Worm (Caenorhabditis elegans) whole organism, L3 larva: ENCODE measurements around the gene nhr-235.

Source experiments
- ceh-28 ChIP-seq: fragments of 150-350 bp; optimal IDR thresholded peaks from 2 replicates; lab custom pipeline; 2014; ENCODE audit warnings: missing biosample characterization, missing genetic modification reagents, missing genetic modification characterization
- egl-27 ChIP-seq: sonication (generic microtip); optimal IDR thresholded peaks from 4 replicates; lab custom pipeline; 2017; ENCODE audit warnings: missing biosample characterization, missing genetic modification reagents, missing genetic modification characterization
- pqm-1 ChIP-seq: fragments of 150-350 bp; optimal IDR thresholded peaks from 2 replicates; lab custom pipeline; 2017; ENCODE audit warnings: missing biosample characterization, missing genetic modification characterization, inconsistent platforms
- sea-2 ChIP-seq: fragments of 150-350 bp; sonication (generic microtip); optimal IDR thresholded peaks from 4 replicates; lab custom pipeline; 2014; ENCODE audit warnings: missing biosample characterization, missing genetic modification reagents, missing genetic modification characterization
- snpc-4 ChIP-seq: fragments of 150-350 bp; optimal IDR thresholded peaks from 2 replicates; lab custom pipeline; 2014; ENCODE audit warnings: missing biosample characterization, missing genetic modification characterization
- unc-39 ChIP-seq: sonication (generic microtip); optimal IDR thresholded peaks from 4 replicates; lab custom pipeline; 2017; ENCODE audit warnings: missing biosample characterization, missing genetic modification characterization
- unc-62 ChIP-seq: fragments of 150-350 bp; sonication (generic microtip); optimal IDR thresholded peaks from 4 replicates; lab custom pipeline; 2014; ENCODE audit warnings: missing biosample characterization, missing genetic modification reagents, missing genetic modification characterization
- zag-1 ChIP-seq: fragments of 150-350 bp; optimal IDR thresholded peaks from 2 replicates; lab custom pipeline; 2014; ENCODE audit warnings: missing biosample characterization, missing genetic modification characterization

ce11 chrII:12606900-12607299, 33.6 kb upstream of the nhr-235 start, which contains the start of gene Y38E10A.8:
- TF ChIP-seq sea-2 (GFP tag; lab: Kevin White, UChicago) (no peak), pqm-1 (no peak), unc-62 (GFP tag; lab: Kevin White, UChicago) (no peak), zag-1 (tag; lab: Kevin White, UChicago) (no peak), egl-27 (no peak), snpc-4 (tag; lab: Kevin White, UChicago) (no peak), ceh-28 (tag; lab: Kevin White, UChicago) (no peak), unc-39 (tag; lab: Kevin White, UChicago) (no peak)
